Worm (Caenorhabditis elegans) whole organism, mixed stage, embryonic: ENCODE measurements around the gene pdl-1.

Experiments
- M03D4.4 ChIP-seq: sonication (generic microtip); optimal IDR thresholded peaks from 2 replicates; lab custom pipeline; 2017; ENCODE audit warnings: mild to moderate bottlenecking, missing genetic modification characterization, missing compliant biosample characterization
- blmp-1 ChIP-seq: fragments of 150-350 bp; optimal IDR thresholded peaks from 2 replicates; lab custom pipeline; 2014; ENCODE audit warnings: missing biosample characterization, missing genetic modification characterization
- ceh-43 ChIP-seq: fragments of 200-800 bp; sonication (Bioruptor generic); optimal IDR thresholded peaks from 2 replicates; lab custom pipeline; 2018; ENCODE audit warnings: mild to moderate bottlenecking, missing genetic modification characterization, moderate library complexity, missing compliant biosample characterization
- cnd-1 ChIP-seq: fragments of 200-800 bp; sonication (Bioruptor generic); optimal IDR thresholded peaks from 2 replicates; lab custom pipeline; 2018; ENCODE audit warnings: mild to moderate bottlenecking, missing genetic modification characterization, missing compliant biosample characterization
- elt-1 ChIP-seq: sonication (generic microtip); optimal IDR thresholded peaks from 2 replicates; lab custom pipeline; 2017; ENCODE audit warnings: missing genetic modification characterization, mild to moderate bottlenecking, missing compliant biosample characterization, antibody characterized with exemption, moderate library complexity, borderline replicate concordance; ENCODE audit not compliant: insufficient read depth
- elt-3 ChIP-seq: fragments of 150-350 bp; optimal IDR thresholded peaks from 2 replicates; lab custom pipeline; 2014; ENCODE audit warnings: missing biosample characterization, missing genetic modification characterization
- flh-1 ChIP-seq: fragments of 200-800 bp; sonication (Bioruptor generic); optimal IDR thresholded peaks from 2 replicates; lab custom pipeline; 2018; ENCODE audit warnings: mild to moderate bottlenecking, missing genetic modification characterization, moderate library complexity, missing compliant biosample characterization
- ham-2 ChIP-seq: fragments of 200-800 bp; sonication (Bioruptor generic); optimal IDR thresholded peaks from 2 replicates; lab custom pipeline; 2018; ENCODE audit warnings: mild to moderate bottlenecking, missing genetic modification characterization, missing compliant biosample characterization
- mep-1 ChIP-seq: fragments of 150-350 bp; optimal IDR thresholded peaks from 2 replicates; lab custom pipeline; 2017; ENCODE audit warnings: missing biosample characterization, missing genetic modification reagents, missing genetic modification characterization, inconsistent platforms
- mls-2 ChIP-seq: sonication (generic microtip); optimal IDR thresholded peaks from 2 replicates; lab custom pipeline; 2016; ENCODE audit warnings: mild to moderate bottlenecking, missing genetic modification characterization, moderate library complexity, missing compliant biosample characterization
- nhr-237 ChIP-seq: fragments of 150-350 bp; optimal IDR thresholded peaks from 2 replicates; lab custom pipeline; 2014; ENCODE audit warnings: missing biosample characterization, missing genetic modification characterization
- snpc-4 ChIP-seq: fragments of 150-350 bp; optimal IDR thresholded peaks from 2 replicates; lab custom pipeline; 2014; ENCODE audit warnings: missing biosample characterization, missing genetic modification characterization
- unc-39 ChIP-seq: fragments of 150-350 bp; optimal IDR thresholded peaks from 2 replicates; lab custom pipeline; 2014; ENCODE audit warnings: missing biosample characterization, missing genetic modification characterization
- unc-62 ChIP-seq: fragments of 150-350 bp; optimal IDR thresholded peaks from 2 replicates; lab custom pipeline; 2014; ENCODE audit warnings: missing biosample characterization, missing genetic modification reagents, missing genetic modification characterization

DNA sequence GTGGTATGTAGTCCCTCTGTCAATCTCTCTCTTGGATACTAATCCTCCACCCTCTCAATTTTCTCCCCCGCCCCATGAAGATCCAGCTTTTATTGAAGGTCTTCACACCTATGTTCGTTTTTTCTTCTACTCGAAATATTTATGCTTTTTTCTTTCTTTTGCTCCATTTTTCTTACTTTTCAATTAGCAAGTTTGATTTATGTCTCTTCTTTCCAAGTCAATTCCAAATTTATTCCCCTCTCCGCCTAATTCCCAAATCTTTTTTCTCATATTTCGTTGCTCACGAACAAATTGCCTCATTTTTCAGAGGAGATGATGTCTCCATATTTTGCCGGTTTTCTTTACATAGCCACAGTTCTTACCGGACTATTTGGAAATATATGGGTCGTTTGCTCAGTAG is 39.3 kb upstream of the pdl-1 start, which contains the start of gene npr-31:
- no peak for TF ChIP-seq cnd-1
- no peak for TF ChIP-seq M03D4.4 (tag; lab: Kevin White, UChicago)
- no peak for TF ChIP-seq mep-1 (tag; lab: Kevin White, UChicago)
- no peak for TF ChIP-seq elt-1 (tag; lab: Kevin White, UChicago)
- TF ChIP-seq nhr-237 (tag; lab: Kevin White, UChicago), result no peak
- no peak for TF ChIP-seq unc-39 (tag; lab: Kevin White, UChicago)
- TF ChIP-seq flh-1 (GFP tag; lab: Kevin White, UChicago), result no peak
- TF ChIP-seq ceh-43 (GFP tag; lab: Kevin White, UChicago), result no peak
- TF ChIP-seq elt-3 (tag; lab: Kevin White, UChicago), result no peak
- TF ChIP-seq mls-2 (tag; lab: Kevin White, UChicago), result no peak
- TF ChIP-seq unc-62, result no peak
- TF ChIP-seq blmp-1 (tag; lab: Kevin White, UChicago), result no peak
- TF ChIP-seq ham-2 (GFP tag; lab: Kevin White, UChicago), result no peak
- TF ChIP-seq snpc-4, result no peak
